Fruit fly (Drosophila melanogaster) whole organism, prepupa: ENCODE data around the gene Thor.

Source experiments
- CG10631 ChIP-seq: fragments of 200-800 bp; sonication (Bioruptor generic); optimal IDR thresholded peaks from 2 replicates; lab custom pipeline; 2016; ENCODE audit warnings: missing biosample characterization, missing genetic modification characterization
- CG11762 ChIP-seq: fragments of 200-800 bp; sonication (Bioruptor generic); optimal IDR thresholded peaks from 3 replicates; lab custom pipeline; 2016; ENCODE audit warnings: missing biosample characterization, missing genetic modification characterization; ENCODE audit not compliant: insufficient read depth
- CG11902 ChIP-seq: fragments of 200-800 bp; sonication (Bioruptor generic); optimal IDR thresholded peaks from 3 replicates; lab custom pipeline; 2016; ENCODE audit warnings: missing biosample characterization, missing genetic modification characterization
- CG15336 ChIP-seq: fragments of 200-800 bp; sonication (Bioruptor generic); IDR thresholded peaks from 2 replicates; pipeline ENCODE4 v1.3.6; 2022; ENCODE audit warnings: missing biosample characterization, missing genetic modification characterization
- CG16779 ChIP-seq: fragments of 200-800 bp; sonication (Bioruptor generic); optimal IDR thresholded peaks from 3 replicates; lab custom pipeline; 2017; ENCODE audit warnings: missing biosample characterization, mild to moderate bottlenecking, missing genetic modification characterization
- CG31627 ChIP-seq: fragments of 200-800 bp; sonication (Bioruptor generic); optimal IDR thresholded peaks from 3 replicates; lab custom pipeline; 2016; ENCODE audit warnings: missing biosample characterization, missing genetic modification characterization
- CG32006 ChIP-seq: fragments of 200-800 bp; sonication (Bioruptor generic); optimal IDR thresholded peaks from 3 replicates; lab custom pipeline; 2017; ENCODE audit warnings: missing biosample characterization, mild to moderate bottlenecking, missing genetic modification characterization
- CG34406 ChIP-seq: fragments of 200-800 bp; sonication (Bioruptor generic); optimal IDR thresholded peaks from 3 replicates; lab custom pipeline; 2016; ENCODE audit warnings: missing biosample characterization, missing genetic modification characterization
- CG4318 ChIP-seq: fragments of 200-800 bp; sonication (Bioruptor generic); optimal IDR thresholded peaks from 3 replicates; lab custom pipeline; 2017; ENCODE audit warnings: missing biosample characterization, mild to moderate bottlenecking, missing genetic modification characterization
- CG6163 ChIP-seq: fragments of 200-800 bp; sonication (Bioruptor generic); IDR thresholded peaks from 3 replicates; pipeline ENCODE4 v1.3.6; 2022; ENCODE audit warnings: missing biosample characterization, missing genetic modification characterization
- CG6276 ChIP-seq: fragments of 200-800 bp; sonication (Bioruptor generic); optimal IDR thresholded peaks from 2 replicates; lab custom pipeline; 2017; ENCODE audit warnings: missing biosample characterization, mild to moderate bottlenecking, missing genetic modification characterization
- CG6808 ChIP-seq: fragments of 200-800 bp; sonication (Bioruptor generic); optimal IDR thresholded peaks from 3 replicates; lab custom pipeline; 2017; ENCODE audit warnings: missing biosample characterization, missing genetic modification characterization, mild to moderate bottlenecking, moderate library complexity, missing genetic modification reagents
- CG6854 ChIP-seq: fragments of 200-800 bp; sonication (Bioruptor generic); optimal IDR thresholded peaks from 2 replicates; lab custom pipeline; 2017; ENCODE audit warnings: missing biosample characterization, mild to moderate bottlenecking, missing genetic modification characterization
- CG7368 ChIP-seq: fragments of 200-800 bp; sonication (Bioruptor generic); optimal IDR thresholded peaks from 3 replicates; lab custom pipeline; 2016; ENCODE audit warnings: missing biosample characterization, missing genetic modification characterization
- CG8119 ChIP-seq: fragments of 200-800 bp; sonication (Bioruptor generic); IDR thresholded peaks from 3 replicates; pipeline ENCODE4 v1.3.6; 2022; ENCODE audit warnings: missing biosample characterization, missing genetic modification characterization
- CG8319 ChIP-seq: fragments of 200-800 bp; sonication (Bioruptor generic); optimal IDR thresholded peaks from 3 replicates; lab custom pipeline; 2016; ENCODE audit warnings: missing biosample characterization, missing genetic modification characterization
- CG8632 ChIP-seq: fragments of 200-800 bp; sonication (Bioruptor generic); optimal IDR thresholded peaks from 3 replicates; lab custom pipeline; 2016; ENCODE audit warnings: missing biosample characterization, missing genetic modification characterization
- CG9139 ChIP-seq: fragments of 200-800 bp; sonication (Bioruptor generic); optimal IDR thresholded peaks from 3 replicates; lab custom pipeline; 2017; ENCODE audit warnings: missing biosample characterization, mild to moderate bottlenecking, missing genetic modification characterization
- Eip75B ChIP-seq: fragments of 200-800 bp; sonication (Bioruptor generic); optimal IDR thresholded peaks from 3 replicates; lab custom pipeline; 2016; ENCODE audit warnings: missing biosample characterization, missing genetic modification characterization
- Eip78C ChIP-seq: fragments of 200-800 bp; sonication (Bioruptor generic); peaks from one replicate; lab custom pipeline; 2016; ENCODE audit warnings: missing biosample characterization, missing genetic modification characterization
- Eip93F ChIP-seq: fragments of 200-800 bp; sonication (Bioruptor generic); optimal IDR thresholded peaks from 2 replicates; lab custom pipeline; 2016; ENCODE audit warnings: missing biosample characterization, mild to moderate bottlenecking, missing genetic modification characterization
- Gug ChIP-seq: fragments of 200-800 bp; sonication (Bioruptor generic); IDR thresholded peaks from 2 replicates; pipeline ENCODE4 v1.3.6; 2022; ENCODE audit warnings: missing biosample characterization, missing genetic modification characterization
- Hr39 ChIP-seq: fragments of 200-800 bp; sonication (Bioruptor generic); optimal IDR thresholded peaks from 2 replicates; lab custom pipeline; 2016; ENCODE audit warnings: missing biosample characterization, missing genetic modification characterization
- Hr4 ChIP-seq: fragments of 200-800 bp; sonication (Bioruptor generic); optimal IDR thresholded peaks from 3 replicates; lab custom pipeline; 2016; ENCODE audit warnings: missing biosample characterization, missing genetic modification characterization
- Lpt ChIP-seq: fragments of 200-800 bp; sonication (Bioruptor generic); optimal IDR thresholded peaks from 3 replicates; lab custom pipeline; 2016; ENCODE audit warnings: missing biosample characterization, missing genetic modification characterization
- Met ChIP-seq: fragments of 200-800 bp; sonication (Bioruptor generic); optimal IDR thresholded peaks from 3 replicates; lab custom pipeline; 2016; ENCODE audit warnings: missing biosample characterization, missing genetic modification characterization
- OdsH ChIP-seq: fragments of 200-800 bp; sonication (Bioruptor generic); optimal IDR thresholded peaks from 3 replicates; lab custom pipeline; 2016; ENCODE audit warnings: missing biosample characterization, missing genetic modification characterization
- Smox ChIP-seq: fragments of 200-800 bp; sonication (Bioruptor generic); optimal IDR thresholded peaks from 3 replicates; lab custom pipeline; 2016; ENCODE audit warnings: missing biosample characterization, missing genetic modification characterization
- Sox14 ChIP-seq: fragments of 200-800 bp; sonication (Bioruptor generic); optimal IDR thresholded peaks from 3 replicates; lab custom pipeline; 2016; ENCODE audit warnings: missing biosample characterization, missing genetic modification characterization
- achi ChIP-seq: fragments of 200-800 bp; sonication (Bioruptor generic); optimal IDR thresholded peaks from 3 replicates; lab custom pipeline; 2016; ENCODE audit warnings: missing biosample characterization, missing genetic modification characterization
- acj6 ChIP-seq: fragments of 200-800 bp; sonication (Bioruptor generic); optimal IDR thresholded peaks from 3 replicates; lab custom pipeline; 2016; ENCODE audit warnings: missing biosample characterization, missing genetic modification characterization
- cyc ChIP-seq: fragments of 200-800 bp; sonication (Bioruptor generic); optimal IDR thresholded peaks from 3 replicates; lab custom pipeline; 2016; ENCODE audit warnings: missing biosample characterization, missing genetic modification characterization
- eg ChIP-seq: fragments of 200-800 bp; sonication (Bioruptor generic); IDR thresholded peaks from 3 replicates; pipeline ENCODE4 v1.3.6; 2022; ENCODE audit warnings: missing biosample characterization, missing genetic modification characterization
- esn ChIP-seq: fragments of 200-800 bp; sonication (Bioruptor generic); optimal IDR thresholded peaks from 2 replicates; lab custom pipeline; 2016; ENCODE audit warnings: missing biosample characterization, mild to moderate bottlenecking, missing genetic modification characterization, moderate library complexity
- fkh ChIP-seq: fragments of 200-800 bp; sonication (Bioruptor generic); optimal IDR thresholded peaks from 3 replicates; lab custom pipeline; 2017; ENCODE audit warnings: missing biosample characterization, mild to moderate bottlenecking, missing genetic modification characterization, moderate library complexity
- net ChIP-seq: fragments of 200-800 bp; sonication (Bioruptor generic); optimal IDR thresholded peaks from 3 replicates; lab custom pipeline; 2016; ENCODE audit warnings: missing biosample characterization, missing genetic modification characterization
- salr ChIP-seq, 2 experiments: fragments of 200-800 bp; sonication (Bioruptor generic); optimal IDR thresholded peaks; 3 replicates each; lab custom pipeline; 2016 to 2018; ENCODE audit warnings: missing biosample characterization in 2 of 2, missing genetic modification characterization in 2 of 2, mild to moderate bottlenecking in 1 of 2
- svp ChIP-seq: fragments of 200-800 bp; sonication (Bioruptor generic); peaks from one replicate; lab custom pipeline; 2016; ENCODE audit warnings: missing biosample characterization, missing genetic modification characterization
- topi ChIP-seq: fragments of 200-800 bp; sonication (Bioruptor generic); optimal IDR thresholded peaks from 3 replicates; lab custom pipeline; 2016; ENCODE audit warnings: missing biosample characterization, missing genetic modification characterization

The Thor gene

DNA sequence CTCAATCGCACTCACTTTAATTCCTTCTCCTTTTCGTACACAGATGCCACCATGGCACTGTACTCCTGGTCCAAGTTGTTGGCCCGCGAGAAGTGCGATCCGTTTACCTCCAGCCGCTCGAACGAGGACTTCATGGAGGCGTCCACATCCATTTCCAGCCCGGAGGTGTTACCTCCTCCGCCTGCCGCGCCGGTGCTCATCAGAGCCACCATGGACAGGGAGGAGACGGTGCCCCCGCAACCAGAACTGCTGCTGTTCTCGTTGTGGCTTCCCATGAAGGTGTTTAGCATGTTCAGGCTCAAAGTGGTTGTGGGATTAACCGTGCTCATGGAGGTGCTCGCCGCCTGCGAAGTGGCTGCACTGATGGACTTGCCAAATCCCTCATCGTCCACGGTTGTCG lies 17.2 kb downstream of the Thor start:
- TF ChIP-seq esn (GFP tag; lab: Kevin White, UChicago) (no peak), cyc (GFP tag; lab: Kevin White, UChicago) (no peak), CG6808 (GFP tag; lab: Kevin White, UChicago) (no peak), salr (GFP tag; optimal IDR thresholded peaks at IDR 0.05; lab: Kevin White, UChicago) (no peak), Sox14 (no peak), Hr39 (GFP tag; lab: Kevin White, UChicago) (no peak), acj6 (GFP tag; lab: Kevin White, UChicago) (no peak), net (no peak), CG9139 (GFP tag; lab: Kevin White, UChicago) (no peak), CG6163 (no peak), CG15336 (GFP tag; lab: Robert Waterston, UW) (no peak), CG8319 (no peak)

DNA sequence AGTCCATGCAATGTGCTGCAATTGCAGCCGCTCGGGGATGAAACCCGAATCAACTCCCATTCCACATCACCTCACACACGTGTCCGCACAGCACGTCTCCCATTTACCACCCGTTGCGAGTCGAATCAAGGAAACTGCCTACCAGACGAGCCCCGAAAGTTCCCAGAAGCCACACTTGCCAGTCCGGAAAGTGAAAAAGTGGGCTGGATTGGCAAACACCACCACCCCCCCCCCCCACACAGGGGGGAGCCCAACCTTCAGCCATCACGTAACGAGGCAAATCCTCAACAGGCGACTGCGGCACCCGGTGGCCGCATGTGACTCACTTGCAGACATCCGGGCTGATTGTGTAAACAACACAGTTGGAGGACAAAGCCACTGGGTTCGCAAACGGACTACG lies 26.6 kb downstream of the Thor start:
- TF ChIP-seq net: no peak
- TF ChIP-seq salr (GFP tag; optimal IDR thresholded peaks at IDR 0.05; lab: Kevin White, UChicago): no peak
- TF ChIP-seq CG9139 (GFP tag; lab: Kevin White, UChicago): no peak
- no peak for TF ChIP-seq Met (GFP tag; lab: Kevin White, UChicago)
- TF ChIP-seq CG6854 (GFP tag; lab: Kevin White, UChicago): no peak

DNA sequence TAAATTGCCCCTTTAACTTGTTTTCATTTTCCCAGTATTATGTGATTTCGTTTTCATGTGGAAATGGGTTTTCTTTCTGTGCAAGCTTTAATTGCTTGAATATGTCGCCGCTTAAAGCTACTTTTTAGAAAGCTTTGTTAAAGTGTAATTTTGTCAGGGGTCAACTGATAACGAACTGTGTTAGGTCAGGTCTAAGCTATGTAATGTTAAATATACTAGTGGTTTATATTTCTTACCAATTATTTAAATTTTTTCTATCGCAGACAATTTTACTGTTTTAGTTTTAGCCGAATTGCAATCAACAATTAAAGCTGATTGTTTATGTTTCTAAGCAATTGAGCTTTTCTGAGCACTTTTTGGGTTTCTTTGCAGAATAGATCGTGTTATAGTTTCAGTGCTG lies 28.1 kb downstream of the Thor start:
- TF ChIP-seq Smox (GFP tag; lab: Kevin White, UChicago): no peak
- TF ChIP-seq CG7368 (GFP tag; lab: Kevin White, UChicago): no peak
- no peak for TF ChIP-seq acj6 (GFP tag; lab: Kevin White, UChicago)
- TF ChIP-seq CG8119 (GFP tag; lab: Robert Waterston, UW): no peak
- no peak for TF ChIP-seq CG6808 (GFP tag; lab: Kevin White, UChicago)
- no peak for TF ChIP-seq Eip93F
- no peak for TF ChIP-seq Gug (GFP tag; lab: Robert Waterston, UW)

DNA sequence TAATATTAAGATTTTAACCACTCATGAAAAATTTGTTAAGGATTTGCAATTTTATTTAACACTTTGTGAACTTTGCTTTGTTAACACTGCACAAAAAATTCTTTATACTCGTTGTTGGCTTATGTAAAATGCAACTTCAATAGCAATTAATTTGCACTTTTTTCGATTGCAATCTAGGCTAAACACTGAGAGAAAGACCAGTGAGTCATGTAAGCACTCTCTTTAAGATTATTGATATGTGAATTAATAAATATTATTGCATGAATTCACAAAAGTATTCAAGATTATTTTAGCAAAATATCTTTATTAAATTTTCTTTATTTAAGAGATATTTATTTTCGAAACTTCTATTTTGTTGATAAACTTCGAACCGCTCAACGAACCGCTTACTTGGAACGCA lies 28.6 kb downstream of the Thor start:
- TF ChIP-seq CG8119 (GFP tag; lab: Robert Waterston, UW) (0 out of 3 replicates have a peak, but pooled peaks have one; percentile 15), CG6163 (no peak), OdsH (peak; percentile 16), Hr4 (GFP tag; lab: Kevin White, UChicago) (peak; percentile 49), eg (GFP tag; lab: Robert Waterston, UW) (peak; percentile 66; the same call in 1 of the 3 replicates), CG32006 (GFP tag; lab: Kevin White, UChicago) (no peak), cyc (GFP tag; lab: Kevin White, UChicago) (no peak), topi (GFP tag; lab: Kevin White, UChicago) (no peak), Eip78C (GFP tag; lab: Kevin White, UChicago) (peak; percentile 28), CG8632 (GFP tag; lab: Kevin White, UChicago) (no peak), CG16779 (tag; lab: Kevin White, UChicago) (no peak), Eip75B (GFP tag; lab: Kevin White, UChicago) (no peak)

DNA sequence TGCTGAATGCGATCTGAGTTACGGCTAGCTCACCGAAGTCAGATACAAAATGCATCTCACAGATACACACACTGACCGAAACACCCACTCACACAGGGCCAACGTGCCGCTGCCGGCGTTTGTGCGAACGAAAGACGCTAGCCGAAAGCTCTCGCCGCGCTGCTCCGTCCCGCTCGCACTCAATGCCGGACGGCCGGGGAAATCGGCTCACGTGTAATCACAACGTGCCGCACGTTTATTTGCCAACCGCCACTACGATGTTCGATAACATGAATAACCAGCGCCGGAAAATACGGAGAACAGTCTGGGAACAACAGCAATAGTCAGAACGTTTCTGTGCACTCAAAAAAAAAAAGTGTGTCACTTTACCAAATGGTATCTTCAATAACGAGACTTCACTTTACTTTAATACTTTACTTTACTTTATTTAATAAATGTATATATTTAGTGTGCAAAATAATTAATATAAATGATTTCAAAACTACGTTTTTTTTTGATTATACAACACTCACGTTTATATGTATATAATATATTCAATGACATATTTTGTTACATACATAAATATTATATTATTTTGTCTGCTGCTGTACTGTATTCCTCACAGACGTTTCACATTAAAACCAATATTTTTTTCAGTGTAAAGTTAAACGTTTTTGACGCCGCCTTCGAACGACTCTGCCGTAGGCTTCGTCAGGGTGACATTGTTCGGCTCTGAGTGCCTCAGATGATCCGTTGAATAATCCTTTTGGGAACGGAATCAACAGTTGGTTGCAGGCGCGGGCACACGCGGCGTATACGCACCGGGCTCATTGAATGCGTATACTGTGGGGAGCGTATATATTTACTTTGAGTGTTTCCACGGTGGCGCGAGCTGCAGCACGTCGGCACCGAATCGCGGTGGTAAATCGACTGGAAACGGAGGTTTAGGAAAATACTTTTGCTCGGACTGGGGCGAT lies 29.3 kb downstream of the Thor start, which contains the start of gene tim:
tim (minus strand) TSS at position 911 of the 956 bp plus-strand sequence.
- TF ChIP-seq eg (GFP tag; lab: Robert Waterston, UW) (peak; percentile 36; the same call in 2 of the 3 replicates), Eip78C (GFP tag; lab: Kevin White, UChicago) (peak; percentile 53), CG8119 (GFP tag; lab: Robert Waterston, UW) (peak; percentile 40; the same call in 1 of the 3 replicates), svp (GFP tag; lab: Kevin White, UChicago) (peak; percentile 77), achi (GFP tag; lab: Kevin White, UChicago) (no peak), CG10631 (GFP tag; lab: Kevin White, UChicago) (peak; percentile 30), CG31627 (GFP tag; lab: Kevin White, UChicago) (no peak), Gug (GFP tag; lab: Robert Waterston, UW) (peak; percentile 46; the same call in 1 of the 2 replicates), CG32006 (GFP tag; lab: Kevin White, UChicago) (no peak), CG11762 (no peak), CG11902 (GFP tag; lab: Kevin White, UChicago) (no peak), fkh (GFP tag; lab: Kevin White, UChicago) (no peak), salr (GFP tag; optimal IDR thresholded peaks at IDR 0.05; lab: Kevin White, UChicago) (no peak), CG6276 (GFP tag; lab: Kevin White, UChicago) (no peak), CG34406 (GFP tag; lab: Kevin White, UChicago) (no peak), esn (GFP tag; lab: Kevin White, UChicago) (no peak), Lpt (GFP tag; lab: Kevin White, UChicago) (no peak), CG15336 (GFP tag; lab: Robert Waterston, UW) (0 out of 2 replicates have a peak, but pooled peaks have one; percentile 23), CG4318 (GFP tag; lab: Kevin White, UChicago) (no peak)
